Worm (Caenorhabditis elegans): ENCODE measurements around the gene thk-1.

Gene thk-1

ce11 chrIV:10243276-10243675, 38.1 kb downstream of the thk-1 start, which contains the start of gene tkt-1 (continued):
- TF ChIP-seq php-3 (GFP tag; IDR thresholded peaks at IDR 0.05) (peak; percentile 19; the same call in 1 of the 2 replicates), daf-19 (GFP tag; conservative IDR thresholded peaks at IDR 0.05) (no peak), ceh-28 (tag; optimal IDR thresholded peaks at IDR 0.05) (no peak), dmd-9 (GFP tag; IDR thresholded peaks at IDR 0.05) (no peak), hlh-30 (tag; optimal IDR thresholded peaks at IDR 0.05; ENCODE audit: insufficient read depth) (peak; percentile 21), lir-3 (tag; optimal IDR thresholded peaks at IDR 0.05) (no peak), attf-4 (tag; optimal IDR thresholded peaks at IDR 0.05) (no peak), fkh-10 (GFP tag; optimal IDR thresholded peaks at IDR 0.05) (no peak), unc-62 (GFP tag; optimal IDR thresholded peaks at IDR 0.05 in 1 of 2) (no peak), unc-62 (tag; optimal IDR thresholded peaks at IDR 0.05) (no peak), gei-8 (GFP tag; optimal IDR thresholded peaks at IDR 0.05) (no peak), lin-15B (tag; optimal IDR thresholded peaks at IDR 0.05) (no peak), madf-5 (GFP tag; IDR thresholded peaks at IDR 0.05) (no peak)

ce11 chrIV:10242458-10243123, 38.8 kb downstream of the thk-1 start:
- TF ChIP-seq nhr-76 (tag; optimal IDR thresholded peaks at IDR 0.05): no peak
- no peak for TF ChIP-seq nhr-25 (tag; optimal IDR thresholded peaks at IDR 0.05; ENCODE audit: borderline replicate concordance, insufficient read depth)
- TF ChIP-seq hmg-1.1 (GFP tag; IDR thresholded peaks at IDR 0.05): 0 out of 2 replicates have a peak, but pooled peaks have one; percentile 5
- TF ChIP-seq nhr-6 (tag; optimal IDR thresholded peaks at IDR 0.05): peak; percentile 6
- no peak for TF ChIP-seq lin-39 (tag; optimal IDR thresholded peaks at IDR 0.05)
- TF ChIP-seq gei-8 (GFP tag; optimal IDR thresholded peaks at IDR 0.05): no peak
- TF ChIP-seq rbr-2 (tag; optimal IDR thresholded peaks at IDR 0.05): no peak
- TF ChIP-seq dmd-9 (GFP tag; IDR thresholded peaks at IDR 0.05): no peak
- no peak for TF ChIP-seq lin-29 (GFP tag; IDR thresholded peaks at IDR 0.05)
- TF ChIP-seq pqm-1 (tag; optimal IDR thresholded peaks at IDR 0.05): no peak
- TF ChIP-seq pha-4 (GFP tag; IDR thresholded peaks at IDR 0.05): no peak
- TF ChIP-seq pha-4 (tag; optimal IDR thresholded peaks at IDR 0.05): no peak
- no peak for TF ChIP-seq mxl-2 (GFP tag; conservative IDR thresholded peaks at IDR 0.05)
- no peak for TF ChIP-seq nhr-77 (tag; optimal IDR thresholded peaks at IDR 0.05)
- TF ChIP-seq mes-2 (tag; optimal IDR thresholded peaks at IDR 0.05; ENCODE audit: poor library complexity, severe bottlenecking): peak; percentile 83
- TF ChIP-seq nhr-28 (tag; optimal IDR thresholded peaks at IDR 0.05): peak; percentile 53
- TF ChIP-seq madf-9 (GFP tag; conservative IDR thresholded peaks at IDR 0.05): 0 out of 2 replicates have a peak, but pooled peaks have one; percentile 21
- TF ChIP-seq T20F7.1 (GFP tag; optimal IDR thresholded peaks at IDR 0.05): no peak
- TF ChIP-seq arid-1 (GFP tag; conservative IDR thresholded peaks at IDR 0.05): no peak
- TF ChIP-seq unc-130 (GFP tag; optimal IDR thresholded peaks at IDR 0.05): peak; percentile 32
- TF ChIP-seq dpl-1 (GFP tag; optimal IDR thresholded peaks at IDR 0.05): peak; percentile 71

- no peak for TF ChIP-seq vab-7 (GFP tag; IDR thresholded peaks at IDR 0.05)
- TF ChIP-seq mxl-2 (GFP tag; conservative IDR thresholded peaks at IDR 0.05): no peak
- no peak for TF ChIP-seq pha-4 (GFP tag; IDR thresholded peaks at IDR 0.05)
- TF ChIP-seq pha-4 (tag; optimal IDR thresholded peaks at IDR 0.05): no peak
- TF ChIP-seq nhr-102 (tag; optimal IDR thresholded peaks at IDR 0.05): no peak
- TF ChIP-seq snpc-1.2 (GFP tag; IDR thresholded peaks at IDR 0.05): no peak
- no peak for TF ChIP-seq unc-130 (GFP tag; optimal IDR thresholded peaks at IDR 0.05)
- TF ChIP-seq egl-43 (GFP tag; IDR thresholded peaks at IDR 0.05): no peak
- no peak for TF ChIP-seq fos-1 (tag; optimal IDR thresholded peaks at IDR 0.05)
- no peak for TF ChIP-seq T26A8.4 (GFP tag; IDR thresholded peaks at IDR 0.05)
- no peak for TF ChIP-seq ceh-32 (tag; optimal IDR thresholded peaks at IDR 0.05; ENCODE audit: poor library complexity)
- TF ChIP-seq ceh-20 (GFP tag; IDR thresholded peaks at IDR 0.05): no peak
- no peak for TF ChIP-seq php-3 (GFP tag; IDR thresholded peaks at IDR 0.05)
- no peak for TF ChIP-seq nhr-25 (tag; optimal IDR thresholded peaks at IDR 0.05; ENCODE audit: borderline replicate concordance, insufficient read depth)
- TF ChIP-seq Y5F2A.4 (GFP tag; optimal IDR thresholded peaks at IDR 0.05): no peak
- TF ChIP-seq mes-2 (tag; optimal IDR thresholded peaks at IDR 0.05; ENCODE audit: poor library complexity, severe bottlenecking): no peak
- TF ChIP-seq ctbp-1 (GFP tag; IDR thresholded peaks at IDR 0.05): no peak
- TF ChIP-seq F44E2.7 (GFP tag; IDR thresholded peaks at IDR 0.05): no peak
These were observed 39.7 kb downstream of the thk-1 start, which contains the start of gene lipl-7 for ce11 chrIV:10241659-10242058. Gene lipl-7 (minus strand): TSS chrIV:10241823.
